Fruit fly (Drosophila melanogaster) whole organism, adult: ENCODE results near the gene RabX4.
A peak's percentile ranks its signal among the peaks of the same experiment; 100 is the strongest.

ENCODE experiments used
- CG11617 ChIP-seq: fragments of 200-800 bp; sonication (Bioruptor generic); optimal IDR thresholded peaks from 2 replicates; lab custom pipeline; 2017; ENCODE audit warnings: mild to moderate bottlenecking, missing biosample characterization, missing genetic modification reagents, missing genetic modification characterization
- CG7045 ChIP-seq: fragments of 200-800 bp; sonication (Bioruptor generic); optimal IDR thresholded peaks from 2 replicates; lab custom pipeline; 2017; ENCODE audit warnings: missing biosample characterization, mild to moderate bottlenecking, missing genetic modification characterization
- cic ChIP-seq: fragments of 200-800 bp; sonication (Bioruptor generic); optimal IDR thresholded peaks from 2 replicates; lab custom pipeline; 2017; ENCODE audit warnings: missing biosample characterization, mild to moderate bottlenecking, missing genetic modification characterization, moderate library complexity
- kay ChIP-seq: fragments of 200-800 bp; sonication (Bioruptor generic); peaks from one replicate; lab custom pipeline; 2016; ENCODE audit warnings: missing biosample characterization, missing genetic modification characterization, borderline replicate concordance

- TF ChIP-seq CG7045 (peak; percentile 71), kay (no peak), cic (GFP tag; lab: Kevin White, UChicago) (peak; percentile 43), CG11617 (GFP tag; lab: Kevin White, UChicago) (peak; percentile 41)
Observed at dm6 chr3R:24850420-24850819, 22.2 kb upstream of the RabX4 start, which contains the start of gene CG7006.
